Fruit fly (Drosophila melanogaster) Kc167 (cell line): ENCODE data around the gene mbm.

Source experiments
- insv ChIP-seq: fragments of >200 bp; optimal IDR thresholded peaks from 3 replicates; lab custom pipeline; 2018; ENCODE audit warnings: missing external identifiers
- psq ChIP-seq: fragments of >200 bp; optimal IDR thresholded peaks from 2 replicates; lab custom pipeline; 2017; ENCODE audit warnings: missing external identifiers

DNA sequence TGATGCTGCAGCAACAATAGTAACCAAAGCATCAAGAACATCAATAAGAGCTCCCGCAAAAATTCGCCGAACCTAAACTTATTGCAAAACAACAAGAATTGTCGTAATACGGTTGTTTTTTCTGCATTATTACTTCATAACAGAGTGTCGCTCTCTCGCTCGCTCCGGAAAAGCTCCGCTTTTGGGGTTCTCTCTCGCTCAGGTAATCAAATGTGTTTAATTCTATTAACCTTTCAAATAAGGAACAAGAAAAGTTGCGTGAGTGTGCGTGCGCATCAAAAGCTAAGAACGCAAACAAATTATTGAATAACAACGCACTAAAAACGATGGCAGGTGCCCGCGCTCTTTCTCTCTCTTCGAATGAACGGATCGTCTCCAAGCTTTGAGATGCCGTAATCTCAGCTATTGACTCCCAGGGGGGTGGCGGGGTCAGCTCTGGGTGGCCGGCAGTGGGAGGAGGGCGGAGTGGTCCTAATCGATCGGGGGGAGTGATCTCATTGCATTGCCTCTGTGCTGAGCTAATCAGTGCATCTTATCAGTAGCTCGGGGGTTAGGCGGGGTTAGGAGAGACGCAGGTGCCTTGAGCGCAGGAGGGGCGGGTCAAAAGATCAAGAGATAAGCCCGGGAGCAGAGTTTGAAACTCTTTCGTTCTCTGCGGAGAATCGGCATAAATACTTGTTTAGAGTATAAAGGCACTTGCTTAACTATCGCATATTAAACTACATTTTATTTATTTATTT lies 32.8 kb upstream of the mbm start:
- TF ChIP-seq insv (lab: Kevin White, UChicago) (no peak), psq (no peak)
